Worm (Caenorhabditis elegans): ENCODE results near the gene K02B2.6.

- no peak for TF ChIP-seq unc-39 (tag; optimal IDR thresholded peaks at IDR 0.05)
- peak; percentile 92 for TF ChIP-seq nfya-1 (tag; optimal IDR thresholded peaks at IDR 0.05; ENCODE audit: insufficient read depth)
- no peak for TF ChIP-seq ztf-4 (tag; optimal IDR thresholded peaks at IDR 0.05)
- no peak for TF ChIP-seq nhr-76 (tag; optimal IDR thresholded peaks at IDR 0.05)
- no peak for TF ChIP-seq skn-1 (tag; optimal IDR thresholded peaks at IDR 0.05)
- no peak for TF ChIP-seq fos-1 (tag; optimal IDR thresholded peaks at IDR 0.05)
- TF ChIP-seq daf-12 (tag; optimal IDR thresholded peaks at IDR 0.05), result no peak
- no peak for TF ChIP-seq ztf-11 (tag; optimal IDR thresholded peaks at IDR 0.05)
- TF ChIP-seq elt-1 (tag; optimal IDR thresholded peaks at IDR 0.05), result no peak
Observed at ce11 chrIV:5973947-5974495, 12.0 kb upstream of the K02B2.6 start.

Measured in whole organism, L3 larva.